Worm (Caenorhabditis elegans) whole organism, mixed stage, embryonic: ENCODE data around the gene miro-1.

Experiments used
- mep-1 ChIP-seq: fragments of 150-350 bp; optimal IDR thresholded peaks from 2 replicates; lab custom pipeline; 2017; ENCODE audit warnings: missing biosample characterization, missing genetic modification reagents, missing genetic modification characterization, inconsistent platforms
- pha-4 ChIP-seq: fragments of 150-350 bp; optimal IDR thresholded peaks from 2 replicates; lab custom pipeline; 2018; ENCODE audit warnings: missing biosample characterization, missing genetic modification reagents, missing genetic modification characterization
- ztf-11 ChIP-seq: fragments of 150-350 bp; optimal IDR thresholded peaks from 2 replicates; lab custom pipeline; 2014; ENCODE audit warnings: missing biosample characterization, missing genetic modification characterization

- TF ChIP-seq pha-4 (tag; lab: Kevin White, UChicago): no peak
- TF ChIP-seq mep-1 (tag; lab: Kevin White, UChicago): no peak
- no peak for TF ChIP-seq ztf-11 (tag; lab: Kevin White, UChicago)
Measured at ce11 chrIV:4755929-4756655, 40.5 kb upstream of the miro-1 start, which contains the start of the genes fbxb-77 and Y17G9B.11.
